Worm (Caenorhabditis elegans) whole organism, L4/young adult: ENCODE measurements around the gene R144.3.
"Not testable (repeated sequence)": the region's sequence is repeated elsewhere in the genome, so short reads cannot be mapped to it uniquely, and the experiment has no call there.

Experiments used
- W03F9.2 ChIP-seq: fragments of 150-350 bp; optimal IDR thresholded peaks from 2 replicates; lab custom pipeline; 2014; ENCODE audit warnings: missing biosample characterization, missing genetic modification characterization
- dao-5 ChIP-seq: sonication (generic microtip); optimal IDR thresholded peaks from 2 replicates; lab custom pipeline; 2016; ENCODE audit warnings: missing genotype, missing genetic modification characterization, moderate library complexity, missing compliant biosample characterization
- him-1 ChIP-seq: sonication (generic microtip); optimal IDR thresholded peaks from 2 replicates; lab custom pipeline; 2016; ENCODE audit warnings: missing genotype, missing genetic modification reagents, missing genetic modification characterization, missing compliant biosample characterization

The R144.3 gene

ce11 chrIII:5044709-5045108, 22.9 kb downstream of the R144.3 start, which contains the start of gene C45G9.14:
Gene C45G9.14, plus strand, starts transcription at chrIII:5045009.
- TF ChIP-seq W03F9.2 (tag; lab: Kevin White, UChicago) (no peak), him-1 (tag; lab: Kevin White, UChicago) (no peak), dao-5 (no peak)

- TF ChIP-seq dao-5, result no peak
- TF ChIP-seq him-1 (tag; lab: Kevin White, UChicago), result no peak
- peak; percentile 55 for TF ChIP-seq W03F9.2 (tag; lab: Kevin White, UChicago)
Observed at ce11 chrIII:5047175-5047574, 25.4 kb downstream of the R144.3 start, which contains the start of gene txbp-3. Gene txbp-3, minus strand, starts transcription at chrIII:5047459.

ce11 chrIII:5047740-5048139, 26.0 kb downstream of the R144.3 start, which contains the start of gene C45G9.5:
Gene C45G9.5, plus strand, starts transcription at chrIII:5048117.
- TF ChIP-seq him-1 (tag; lab: Kevin White, UChicago) (no peak), dao-5 (no peak), W03F9.2 (tag; lab: Kevin White, UChicago) (no peak)

- no peak for TF ChIP-seq dao-5
Observed at ce11 chrIII:5051949-5052348, 30.2 kb downstream of the R144.3 start, which contains the start of gene C45G9.15. Gene C45G9.15, minus strand, starts transcription at chrIII:5052049.

ce11 chrIII:5053541-5053940, 31.8 kb downstream of the R144.3 start, which contains the start of gene C45G9.8:
Gene C45G9.8, minus strand, starts transcription at chrIII:5053641.
- TF ChIP-seq W03F9.2 (tag; lab: Kevin White, UChicago) (no peak), him-1 (tag; lab: Kevin White, UChicago) (no peak), dao-5 (no peak)

ce11 chrIII:5055709-5056108, 33.9 kb downstream of the R144.3 start, which contains the start of gene C45G9.9:
Gene C45G9.9, minus strand, starts transcription at chrIII:5055809.
- TF ChIP-seq dao-5; him-1 (tag; lab: Kevin White, UChicago); W03F9.2 (tag; lab: Kevin White, UChicago): not testable (repeated sequence)

ce11 chrIII:5061798-5062197, 40.0 kb downstream of the R144.3 start, which contains the start of gene C45G9.10:
Gene C45G9.10, minus strand, starts transcription at chrIII:5061898.
- TF ChIP-seq dao-5 (no peak), W03F9.2 (tag; lab: Kevin White, UChicago) (no peak)

- TF ChIP-seq him-1 (tag; lab: Kevin White, UChicago); W03F9.2 (tag; lab: Kevin White, UChicago); dao-5: not testable (repeated sequence)
Observed at ce11 chrIII:5062406-5062805, 40.6 kb downstream of the R144.3 start, which contains the start of gene C45G9.4. Gene C45G9.4, plus strand, starts transcription at chrIII:5062706.

ce11 chrIII:5068675-5069233, 47.0 kb downstream of the R144.3 start, which contains the start of the genes C45G9.11 and C45G9.2:
Gene C45G9.11, minus strand, starts transcription at chrIII:5068725.
Gene C45G9.2, plus strand, starts transcription at chrIII:5069066.
- TF ChIP-seq W03F9.2 (tag; lab: Kevin White, UChicago) (peak; percentile 40), him-1 (tag; lab: Kevin White, UChicago) (peak; percentile 59), dao-5 (no peak)

ce11 chrIII:5071509-5071908, 49.7 kb downstream of the R144.3 start, which contains the start of gene C45G9.12:
Gene C45G9.12, minus strand, starts transcription at chrIII:5071609.
- TF ChIP-seq dao-5, result no peak
- no peak for TF ChIP-seq him-1 (tag; lab: Kevin White, UChicago)
- no peak for TF ChIP-seq W03F9.2 (tag; lab: Kevin White, UChicago)
